Worm (Caenorhabditis elegans) whole organism, L3 larva: ENCODE data around the gene lec-12.

Experiments
- R02D3.7 ChIP-seq: fragments of 150-350 bp; optimal IDR thresholded peaks from 2 replicates; lab custom pipeline; 2014; ENCODE audit warnings: missing biosample characterization, missing genetic modification characterization
- ceh-16 ChIP-seq: sonication (generic microtip); optimal IDR thresholded peaks from 2 replicates; lab custom pipeline; 2017; ENCODE audit warnings: missing biosample characterization, missing genetic modification characterization
- ceh-82 ChIP-seq: fragments of 150-350 bp; optimal IDR thresholded peaks from 2 replicates; lab custom pipeline; 2014; ENCODE audit warnings: missing biosample characterization, missing genetic modification characterization
- egl-27 ChIP-seq: sonication (generic microtip); optimal IDR thresholded peaks from 4 replicates; lab custom pipeline; 2017; ENCODE audit warnings: missing biosample characterization, missing genetic modification reagents, missing genetic modification characterization
- elt-3 ChIP-seq, 3 experiments: fragments of 150-350 bp in 1 of 3; sonication (generic microtip) in 2 of 3; optimal IDR thresholded peaks; 2 replicates in 2 of 3; 4 replicates in 1 of 3; lab custom pipeline; 2014 to 2017; ENCODE audit warnings: missing biosample characterization in 3 of 3, missing genetic modification characterization in 3 of 3
- jun-1 ChIP-seq: fragments of 150-350 bp; optimal IDR thresholded peaks from 2 replicates; lab custom pipeline; 2014; ENCODE audit warnings: missing biosample characterization, missing genetic modification reagents, missing genetic modification characterization
- lin-39 ChIP-seq: fragments of 150-350 bp; optimal IDR thresholded peaks from 2 replicates; lab custom pipeline; 2018; ENCODE audit warnings: missing biosample characterization, missing genetic modification reagents, missing genetic modification characterization
- nhr-237 ChIP-seq: fragments of 150-350 bp; optimal IDR thresholded peaks from 2 replicates; lab custom pipeline; 2014; ENCODE audit warnings: missing biosample characterization, missing genetic modification characterization
- unc-62 ChIP-seq: fragments of 150-350 bp; sonication (generic microtip); optimal IDR thresholded peaks from 4 replicates; lab custom pipeline; 2014; ENCODE audit warnings: missing biosample characterization, missing genetic modification reagents, missing genetic modification characterization
- ztf-11 ChIP-seq: fragments of 150-350 bp; optimal IDR thresholded peaks from 2 replicates; lab custom pipeline; 2014; ENCODE audit warnings: missing biosample characterization, missing genetic modification characterization

DNA sequence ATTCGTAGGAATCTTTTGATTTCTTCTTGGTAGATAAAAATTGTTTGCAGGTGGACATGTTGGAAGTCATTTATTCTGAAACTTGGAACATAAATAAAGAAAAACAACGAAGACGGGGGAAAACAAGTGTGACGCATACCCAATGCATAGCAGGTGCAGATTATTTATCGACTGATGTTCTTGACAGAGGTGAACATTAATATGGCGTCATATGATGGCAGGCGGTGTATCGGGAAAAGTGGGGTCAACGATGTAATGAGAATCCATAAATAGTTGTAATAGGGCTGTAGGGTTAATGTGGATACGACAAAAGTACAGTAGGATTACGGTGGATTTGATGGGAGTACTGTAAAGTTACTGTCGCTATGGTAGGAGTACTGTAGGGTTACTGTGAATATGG is 36.1 kb downstream of the lec-12 start, which contains the start of gene txt-2:
- no peak for TF ChIP-seq lin-39 (tag; lab: Kevin White, UChicago)
- TF ChIP-seq unc-62 = no peak
- TF ChIP-seq ceh-82 (tag; lab: Kevin White, UChicago) = no peak
- no peak for TF ChIP-seq elt-3 (tag; optimal IDR thresholded peaks at IDR 0.05; lab: Kevin White, UChicago)
- TF ChIP-seq nhr-237 (tag; lab: Kevin White, UChicago) = no peak
- TF ChIP-seq egl-27 (tag; lab: Kevin White, UChicago) = no peak
- no peak for TF ChIP-seq jun-1 (tag; lab: Kevin White, UChicago)
- TF ChIP-seq R02D3.7 (tag; lab: Kevin White, UChicago) = no peak
- TF ChIP-seq ztf-11 (tag; lab: Kevin White, UChicago) = no peak
- TF ChIP-seq ceh-16 = no peak
